Fruit fly (Drosophila melanogaster): ENCODE results near the gene CG13728.

Gene CG13728

dm6 chr3L:17425132-17425713 lies 42.7 kb upstream of the CG13728 start, which contains the start of the genes Sec3 and COX7B (continued):
- TF ChIP-seq Fer3 (tag; optimal IDR thresholded peaks at IDR 0.05), result peak; percentile 66
- TF ChIP-seq YL-1 (GFP tag; optimal IDR thresholded peaks at IDR 0.05), result peak; percentile 91
- peak; percentile 78 for TF ChIP-seq CG34376 (GFP tag; optimal IDR thresholded peaks at IDR 0.05)
- TF ChIP-seq en (GFP tag; optimal IDR thresholded peaks at IDR 0.05), result no peak
- no peak for TF ChIP-seq dan (GFP tag; IDR thresholded peaks at IDR 0.05)
- no peak for TF ChIP-seq CG6854 (GFP tag; optimal IDR thresholded peaks at IDR 0.05)
- TF ChIP-seq tx (GFP tag; optimal IDR thresholded peaks at IDR 0.05), result peak; percentile 47
- TF ChIP-seq CG4360 (GFP tag; IDR thresholded peaks at IDR 0.05), result no peak
- TF ChIP-seq CG9609 (GFP tag; optimal IDR thresholded peaks at IDR 0.05), result peak; percentile 26
- TF ChIP-seq Sry-δ (GFP tag; optimal IDR thresholded peaks at IDR 0.05), result peak; percentile 88
- TF ChIP-seq kay (GFP tag; optimal IDR thresholded peaks at IDR 0.05), result peak; percentile 51
- TF ChIP-seq wek (GFP tag; optimal IDR thresholded peaks at IDR 0.05), result no peak
- peak; percentile 95 for TF ChIP-seq Ets65A (GFP tag)
- TF ChIP-seq CG7963 (GFP tag; IDR thresholded peaks at IDR 0.05; ENCODE audit: partially characterized antibody), result peak; percentile 41; the same call in 2 of the 3 replicates
- peak; percentile 72 for TF ChIP-seq Nf-YC (tag; optimal IDR thresholded peaks at IDR 0.05)
- peak; percentile 51 to 95 for TF ChIP-seq crp (GFP tag; optimal IDR thresholded peaks at IDR 0.05)
- TF ChIP-seq CG16813 (GFP tag; IDR thresholded peaks at IDR 0.05; ENCODE audit: partially characterized antibody), result peak; percentile 95
- peak; percentile 66 for TF ChIP-seq Chrac-16 (GFP tag; optimal IDR thresholded peaks at IDR 0.05)
- peak; percentile 49 for TF ChIP-seq CG10209 (GFP tag; optimal IDR thresholded peaks at IDR 0.05)
- TF ChIP-seq psq (GFP tag; optimal IDR thresholded peaks at IDR 0.05), result no peak
- TF ChIP-seq z (GFP tag; IDR thresholded peaks at IDR 0.05), result no peak
- TF ChIP-seq CG17359 (tag; optimal IDR thresholded peaks at IDR 0.05), result peak; percentile 57
- TF ChIP-seq CG9932 (GFP tag; IDR thresholded peaks at IDR 0.05), result peak; percentile 86
- TF ChIP-seq CG12236 (GFP tag; optimal IDR thresholded peaks at IDR 0.05), result no peak
- TF ChIP-seq CG8359 (GFP tag; optimal IDR thresholded peaks at IDR 0.05; ENCODE audit: borderline replicate concordance), result no peak
- TF ChIP-seq da (GFP tag; optimal IDR thresholded peaks at IDR 0.05), result no peak
- peak; percentile 58 to 64 for TF ChIP-seq chif (GFP tag; optimal IDR thresholded peaks at IDR 0.05)
- peak; percentile 71 for TF ChIP-seq NFAT (GFP tag; IDR thresholded peaks at IDR 0.05)
- peak; percentile 60 for TF ChIP-seq CrebB (tag; optimal IDR thresholded peaks at IDR 0.05)
- TF ChIP-seq Dip2 (GFP tag; IDR thresholded peaks at IDR 0.05), result no peak
- no peak for TF ChIP-seq eyg (GFP tag; optimal IDR thresholded peaks at IDR 0.05)
- TF ChIP-seq sim (GFP tag; IDR thresholded peaks at IDR 0.05), result no peak
- peak; percentile 29 for TF ChIP-seq CG18011 (GFP tag; optimal IDR thresholded peaks at IDR 0.05)
- TF ChIP-seq CG10321 (GFP tag; IDR thresholded peaks at IDR 0.05), result no peak
- TF ChIP-seq CG17385 (GFP tag; optimal IDR thresholded peaks at IDR 0.05), result peak; percentile 47
- TF ChIP-seq hkb (optimal IDR thresholded peaks at IDR 0.05), result peak; percentile 32
- no peak for TF ChIP-seq hkb (GFP tag; IDR thresholded peaks at IDR 0.05)
- peak; percentile 30 for TF ChIP-seq Antp (GFP tag; optimal IDR thresholded peaks at IDR 0.05)
- no peak for TF ChIP-seq GATAe (GFP tag; conservative IDR thresholded peaks at IDR 0.05)
- TF ChIP-seq gcm (GFP tag; optimal IDR thresholded peaks at IDR 0.05), result peak; percentile 42
- TF ChIP-seq caup (GFP tag; optimal IDR thresholded peaks at IDR 0.05; ENCODE audit: severe bottlenecking), result peak; percentile 53
- TF ChIP-seq row (GFP tag; IDR thresholded peaks at IDR 0.05), result peak; percentile 93
- peak; percentile 80 for TF ChIP-seq Xrp1 (GFP tag; IDR thresholded peaks at IDR 0.05)
- no peak for TF ChIP-seq Hr78 (GFP tag; optimal IDR thresholded peaks at IDR 0.05)
- TF ChIP-seq Hey (tag; optimal IDR thresholded peaks at IDR 0.05), result no peak
- peak; percentile 91 for TF ChIP-seq CG14860 (GFP tag; IDR thresholded peaks at IDR 0.05; ENCODE audit: partially characterized antibody)
- TF ChIP-seq Dp (GFP tag; optimal IDR thresholded peaks at IDR 0.05), result peak; percentile 4
- TF ChIP-seq sens (GFP tag), result peak; percentile 88
- TF ChIP-seq sqz (GFP tag; optimal IDR thresholded peaks at IDR 0.05), result no peak
- peak; percentile 25 for TF ChIP-seq trh (GFP tag; optimal IDR thresholded peaks at IDR 0.05)

Data from whole organism, embryonic.